Worm (Caenorhabditis elegans) whole organism, L2 larva: ENCODE results near the gene srd-70.
A peak's percentile ranks its signal among the peaks of the same experiment; 100 is the strongest.

Source experiments
- C34F6.9 ChIP-seq: fragments of 150-350 bp; optimal IDR thresholded peaks from 2 replicates; lab custom pipeline; 2014; ENCODE audit warnings: missing biosample characterization, missing genetic modification characterization
- aly-2 ChIP-seq: fragments of 150-350 bp; optimal IDR thresholded peaks from 2 replicates; lab custom pipeline; 2014; ENCODE audit warnings: missing biosample characterization, missing genetic modification characterization
- ama-1 ChIP-seq: fragments of 150-350 bp; optimal IDR thresholded peaks from 2 replicates; lab custom pipeline; 2018; ENCODE audit warnings: inconsistent platforms
- ceh-82 ChIP-seq: fragments of 150-350 bp; optimal IDR thresholded peaks from 2 replicates; lab custom pipeline; 2014; ENCODE audit warnings: missing biosample characterization, missing genetic modification characterization
- egl-27 ChIP-seq: sonication (generic microtip); optimal IDR thresholded peaks from 3 replicates; lab custom pipeline; 2017; ENCODE audit warnings: missing biosample characterization, missing genetic modification reagents, missing genetic modification characterization
- fos-1 ChIP-seq: fragments of 150-350 bp; optimal IDR thresholded peaks from 2 replicates; lab custom pipeline; 2014; ENCODE audit warnings: missing biosample characterization, missing genetic modification characterization
- unc-39 ChIP-seq: fragments of 150-350 bp; optimal IDR thresholded peaks from 2 replicates; lab custom pipeline; 2014; ENCODE audit warnings: missing biosample characterization, missing genetic modification characterization

ce11 chrV:20493271-20494231, 39.6 kb downstream of the srd-70 start, which contains the start of gene B0250.5:
- no peak for TF ChIP-seq ama-1 (lab: Kevin White, UChicago)
- TF ChIP-seq ceh-82 = no peak
- no peak for TF ChIP-seq egl-27 (tag; lab: Kevin White, UChicago)
- no peak for TF ChIP-seq fos-1 (tag; lab: Kevin White, UChicago)
- TF ChIP-seq aly-2 (tag; lab: Kevin White, UChicago) = no peak
- peak; percentile 65 for TF ChIP-seq C34F6.9 (tag; lab: Kevin White, UChicago)
- no peak for TF ChIP-seq unc-39 (tag; lab: Kevin White, UChicago)
